Fruit fly (Drosophila melanogaster) Kc167 (cell line): ENCODE measurements around the gene CG10587.

Source experiments
- Sin3A ChIP-seq: fragments of >200 bp; optimal IDR thresholded peaks from 2 replicates; lab custom pipeline; 2018; ENCODE audit warnings: missing external identifiers
- h ChIP-seq: fragments of >200 bp; optimal IDR thresholded peaks from 3 replicates; lab custom pipeline; 2018; ENCODE audit warnings: missing external identifiers
- psq ChIP-seq: fragments of >200 bp; optimal IDR thresholded peaks from 2 replicates; lab custom pipeline; 2017; ENCODE audit warnings: missing external identifiers

- TF ChIP-seq Sin3A (lab: Kevin White, UChicago) (no peak), h (lab: Kevin White, UChicago) (no peak), psq (lab: Kevin White, UChicago) (no peak)
Measured at dm6 chr3L:20944180-20944579, 18.2 kb downstream of the CG10587 start.
